Fruit fly (Drosophila melanogaster) whole organism, embryonic: ENCODE results near the gene wapl.

Experiments
- Abd-B ChIP-seq: fragments of 200-800 bp; sonication (Bioruptor generic); optimal IDR thresholded peaks from 2 replicates; lab custom pipeline; 2018; ENCODE audit warnings: missing biosample characterization, mild to moderate bottlenecking, missing genetic modification characterization, moderate library complexity
- Aef1 ChIP-seq: fragments of 200-800 bp; sonication (Bioruptor generic); IDR thresholded peaks from 3 replicates; pipeline ENCODE4 v1.3.6; 2022; ENCODE audit warnings: missing biosample characterization, missing genetic modification characterization
- Atf6 ChIP-seq: fragments of 200-800 bp; sonication (Bioruptor generic); IDR thresholded peaks from 2 replicates; pipeline ENCODE4 v1.3.6; 2022; ENCODE audit warnings: missing biosample characterization, missing genetic modification characterization
- CG10274 ChIP-seq: fragments of 200-800 bp; sonication (Bioruptor generic); optimal IDR thresholded peaks from 3 replicates; lab custom pipeline; 2017; ENCODE audit warnings: missing biosample characterization, mild to moderate bottlenecking, missing genetic modification characterization
- CG11093 ChIP-seq: fragments of 200-800 bp; sonication (Bioruptor generic); IDR thresholded peaks from 3 replicates; pipeline ENCODE4 v1.3.6; 2022; ENCODE audit warnings: missing biosample characterization, missing genetic modification characterization
- CG1603 ChIP-seq: fragments of 200-800 bp; sonication (Bioruptor generic); optimal IDR thresholded peaks from 2 replicates; lab custom pipeline; 2019; ENCODE audit warnings: missing biosample characterization, mild to moderate bottlenecking, missing genetic modification characterization, moderate library complexity
- CG16815 ChIP-seq: fragments of 200-800 bp; sonication (Bioruptor generic); optimal IDR thresholded peaks from 3 replicates; lab custom pipeline; 2017; ENCODE audit warnings: missing biosample characterization, mild to moderate bottlenecking, missing genetic modification characterization
- CG17361 ChIP-seq: fragments of 200-800 bp; sonication (Bioruptor generic); IDR thresholded peaks from 3 replicates; pipeline ENCODE4 v1.3.6; 2022; ENCODE audit warnings: missing biosample characterization, missing genetic modification characterization
- CG17612 ChIP-seq: fragments of 200-800 bp; sonication (Bioruptor generic); IDR thresholded peaks from 2 replicates; pipeline ENCODE4 v1.3.6; 2022; ENCODE audit warnings: missing biosample characterization, missing genetic modification characterization
- CG32772 ChIP-seq: fragments of 200-800 bp; sonication (Bioruptor generic); IDR thresholded peaks from 2 replicates; pipeline ENCODE4 v1.3.6; 2022; ENCODE audit warnings: missing biosample characterization, missing genetic modification characterization
- CG3281 ChIP-seq: fragments of 200-800 bp; sonication (Bioruptor generic); optimal IDR thresholded peaks from 3 replicates; lab custom pipeline; 2017; ENCODE audit warnings: missing biosample characterization, mild to moderate bottlenecking, missing genetic modification characterization
- CG4730 ChIP-seq: fragments of 200-800 bp; sonication (Bioruptor generic); IDR thresholded peaks from 2 replicates; pipeline ENCODE4 v1.3.6; 2022; ENCODE audit warnings: missing biosample characterization, missing genetic modification characterization
- CG4820 ChIP-seq: fragments of 200-800 bp; sonication (Bioruptor generic); optimal IDR thresholded peaks from 3 replicates; lab custom pipeline; 2016; ENCODE audit warnings: missing biosample characterization, missing genetic modification characterization
- CG6272 ChIP-seq: fragments of 200-800 bp; sonication (Bioruptor generic); IDR thresholded peaks from 2 replicates; pipeline ENCODE4 v1.3.6; 2022; ENCODE audit warnings: missing biosample characterization, missing genetic modification characterization
- CG7271 ChIP-seq: fragments of 200-800 bp; sonication (Bioruptor generic); optimal IDR thresholded peaks from 2 replicates; lab custom pipeline; 2018; ENCODE audit warnings: missing biosample characterization, mild to moderate bottlenecking, missing genetic modification characterization, moderate library complexity
- CG7357 ChIP-seq: fragments of 200-800 bp; sonication (Bioruptor generic); IDR thresholded peaks from 3 replicates; pipeline ENCODE4 v1.3.6; 2022; ENCODE audit warnings: missing biosample characterization, missing genetic modification characterization
- CG7372 ChIP-seq: fragments of 200-800 bp; sonication (Bioruptor generic); IDR thresholded peaks from 2 replicates; pipeline ENCODE4 v1.3.6; 2022; ENCODE audit warnings: missing biosample characterization, missing genetic modification characterization
- CG8089 ChIP-seq: fragments of 200-800 bp; sonication (Bioruptor generic); optimal IDR thresholded peaks from 3 replicates; lab custom pipeline; 2016; ENCODE audit warnings: missing biosample characterization, missing genetic modification characterization
- CG9215 ChIP-seq: fragments of 200-800 bp; sonication (Bioruptor generic); IDR thresholded peaks from 2 replicates; pipeline ENCODE4 v1.3.6; 2022; ENCODE audit warnings: missing biosample characterization, missing genetic modification characterization
- CG9932 ChIP-seq: fragments of 200-800 bp; sonication (Bioruptor generic); IDR thresholded peaks from 2 replicates; pipeline ENCODE4 v1.3.6; 2022; ENCODE audit warnings: missing biosample characterization, missing genetic modification characterization
- D19A ChIP-seq: fragments of 200-800 bp; optimal IDR thresholded peaks from 3 replicates; lab custom pipeline; 2019; ENCODE audit warnings: missing biosample characterization, mild to moderate bottlenecking, missing genetic modification characterization, moderate library complexity
- Drgx ChIP-seq: fragments of 200-800 bp; sonication (Bioruptor generic); IDR thresholded peaks from 2 replicates; pipeline ENCODE4 v1.3.6; 2022; ENCODE audit warnings: missing biosample characterization, missing genetic modification characterization
- Ets65A ChIP-seq: fragments of 200-800 bp; sonication (Bioruptor generic); peaks from one replicate; lab custom pipeline; 2016; ENCODE audit warnings: missing biosample characterization, missing genetic modification characterization
- Gug ChIP-seq: fragments of 200-800 bp; sonication (Bioruptor generic); IDR thresholded peaks from 4 replicates; pipeline ENCODE4 v1.3.6; 2022; ENCODE audit warnings: missing biosample characterization, missing genetic modification characterization
- HHEX ChIP-seq: fragments of 200-800 bp; sonication (Bioruptor generic); optimal IDR thresholded peaks from 3 replicates; lab custom pipeline; 2017; ENCODE audit warnings: missing biosample characterization, mild to moderate bottlenecking, missing genetic modification characterization, missing genetic modification reagents
- Hmr ChIP-seq: fragments of 200-800 bp; sonication (Bioruptor generic); optimal IDR thresholded peaks from 3 replicates; lab custom pipeline; 2017; ENCODE audit warnings: mild to moderate bottlenecking, missing biosample characterization, missing genetic modification reagents, missing genetic modification characterization
- Med ChIP-seq: fragments of 200-800 bp; sonication (Bioruptor generic); peaks from one replicate; lab custom pipeline; 2016; ENCODE audit warnings: missing biosample characterization, missing genetic modification characterization, mild to moderate bottlenecking, inconsistent platforms, moderate library complexity
- Meics ChIP-seq: fragments of 200-800 bp; sonication (Bioruptor generic); optimal IDR thresholded peaks from 2 replicates; lab custom pipeline; 2017; ENCODE audit warnings: missing biosample characterization, mild to moderate bottlenecking, missing genetic modification characterization
- Myb ChIP-seq: fragments of 200-800 bp; sonication (Bioruptor generic); optimal IDR thresholded peaks from 2 replicates; lab custom pipeline; 2016; ENCODE audit warnings: missing biosample characterization, missing genetic modification characterization
- Nf-YC ChIP-seq: fragments of 200-800 bp; optimal IDR thresholded peaks from 3 replicates; lab custom pipeline; 2019; ENCODE audit warnings: missing biosample characterization, mild to moderate bottlenecking, missing genetic modification characterization, moderate library complexity
- Oli ChIP-seq: fragments of 200-800 bp; sonication (Bioruptor generic); optimal IDR thresholded peaks from 2 replicates; lab custom pipeline; 2018; ENCODE audit warnings: missing biosample characterization, mild to moderate bottlenecking, missing genetic modification characterization, moderate library complexity
- cg ChIP-seq: fragments of 200-800 bp; sonication (Bioruptor generic); optimal IDR thresholded peaks from 3 replicates; lab custom pipeline; 2019; ENCODE audit warnings: missing biosample characterization, mild to moderate bottlenecking, missing genetic modification characterization, moderate library complexity
- crol ChIP-seq: fragments of 200-800 bp; sonication (Bioruptor generic); IDR thresholded peaks from 2 replicates; pipeline ENCODE4 v1.3.6; 2022; ENCODE audit warnings: missing biosample characterization, missing genetic modification characterization
- dysf ChIP-seq: fragments of 200-800 bp; sonication (Bioruptor generic); IDR thresholded peaks from 3 replicates; pipeline ENCODE4 v1.3.6; 2022; ENCODE audit warnings: missing biosample characterization, missing genetic modification characterization
- gem ChIP-seq: fragments of 200-800 bp; sonication (Bioruptor generic); optimal IDR thresholded peaks from 2 replicates; lab custom pipeline; 2019; ENCODE audit warnings: missing biosample characterization, mild to moderate bottlenecking, missing genetic modification characterization, moderate library complexity
- her ChIP-seq: fragments of 200-800 bp; sonication (Bioruptor generic); optimal IDR thresholded peaks from 2 replicates; lab custom pipeline; 2016; ENCODE audit warnings: missing biosample characterization, missing genetic modification characterization
- kay ChIP-seq: fragments of 200-800 bp; sonication (Bioruptor generic); optimal IDR thresholded peaks from 2 replicates; lab custom pipeline; 2016; ENCODE audit warnings: missing biosample characterization, missing genetic modification characterization
- run ChIP-seq: fragments of 200-800 bp; sonication (Bioruptor generic); optimal IDR thresholded peaks from 3 replicates; lab custom pipeline; 2018; ENCODE audit warnings: missing biosample characterization, mild to moderate bottlenecking, missing genetic modification characterization
- sens ChIP-seq: fragments of 200-800 bp; sonication (Bioruptor generic); peaks from one replicate; lab custom pipeline; 2016; ENCODE audit warnings: missing biosample characterization, missing genetic modification characterization
- tgo ChIP-seq: fragments of 200-800 bp; sonication (Bioruptor generic); IDR thresholded peaks from 3 replicates; pipeline ENCODE4 v1.3.6; 2022; ENCODE audit warnings: missing biosample characterization, missing genetic modification characterization
- vnd ChIP-seq: fragments of 200-800 bp; sonication (Bioruptor generic); IDR thresholded peaks from 3 replicates; pipeline ENCODE4 v1.3.6; 2022; ENCODE audit warnings: missing biosample characterization, missing genetic modification characterization; ENCODE audit not compliant: partially characterized antibody
- vvl ChIP-seq: fragments of 200-800 bp; sonication (Bioruptor generic); IDR thresholded peaks from 2 replicates; pipeline ENCODE4 v1.3.6; 2022; ENCODE audit warnings: missing biosample characterization, missing genetic modification characterization

wapl gene

DNA sequence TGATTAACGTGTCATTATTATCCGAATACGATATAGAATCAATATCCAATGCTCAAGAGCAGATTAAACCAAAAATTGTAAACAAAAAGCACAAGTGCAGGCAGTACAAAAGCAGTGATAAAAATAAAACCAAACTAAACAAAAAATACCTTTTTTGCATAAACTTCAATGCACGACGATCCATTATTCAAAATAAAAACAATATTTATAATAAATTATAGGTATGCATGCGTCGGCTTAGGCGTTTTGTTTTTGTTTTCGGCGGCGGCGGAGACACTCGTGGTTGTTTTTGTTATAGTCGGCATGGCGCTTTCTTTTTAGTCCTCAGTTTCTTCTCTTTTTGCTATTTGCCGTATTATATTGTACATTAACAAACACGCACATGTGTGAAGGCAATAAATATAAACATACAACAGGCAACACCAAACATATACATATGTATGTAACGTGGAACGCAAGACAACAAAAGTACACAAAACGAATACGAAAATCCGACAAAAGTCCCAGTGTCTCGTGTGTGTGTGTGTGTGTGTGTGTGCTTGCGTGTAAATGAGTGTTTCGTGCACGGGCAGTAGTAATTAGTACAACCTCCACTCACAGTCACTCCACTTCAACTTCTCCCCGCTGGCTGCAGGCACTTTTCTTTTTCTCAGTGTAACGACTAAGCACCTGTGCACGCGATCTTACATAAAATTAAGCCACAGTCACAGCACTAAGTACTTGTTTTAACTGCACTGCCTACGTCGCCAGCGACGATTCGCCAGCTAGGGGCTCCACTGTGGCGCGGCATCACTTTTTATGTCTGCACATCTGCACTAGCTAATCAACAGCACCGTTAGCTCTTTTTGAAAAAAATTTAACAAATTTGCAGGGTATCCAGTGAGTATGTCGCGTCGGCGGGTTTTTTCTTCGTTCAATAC lies 22.7 kb downstream of the wapl start (continued):
- TF ChIP-seq Ets65A (GFP tag; lab: Kevin White, UChicago) (peak; percentile 81), kay (GFP tag; lab: Kevin White, UChicago) (no peak), sens (GFP tag; lab: Kevin White, UChicago) (peak; percentile 73), CG9932 (GFP tag; lab: Robert Waterston, UW) (peak; percentile 58), Med (GFP tag; lab: Kevin White, UChicago) (peak; percentile 53), Myb (GFP tag; lab: Kevin White, UChicago) (peak; percentile 37), CG6272 (peak; percentile 11; the same call in 1 of the 2 replicates), CG16815 (peak; percentile 41), Oli (tag; lab: Kevin White, UChicago) (peak; percentile 52), Gug (GFP tag; lab: Robert Waterston, UW) (peak; percentile 65; the same call in 3 of the 4 replicates), CG7372 (GFP tag; lab: Robert Waterston, UW) (peak; percentile 49), tgo (GFP tag; lab: Robert Waterston, UW) (peak; percentile 56), CG17612 (GFP tag; lab: Robert Waterston, UW) (peak; percentile 58; the same call in 1 of the 2 replicates), CG3281 (GFP tag; lab: Kevin White, UChicago) (peak; percentile 30), dysf (peak; percentile 68), CG32772 (GFP tag; lab: Robert Waterston, UW) (peak; percentile 42; the same call in 1 of the 2 replicates), Atf6 (GFP tag; lab: Robert Waterston, UW) (no peak), CG8089 (GFP tag; lab: Kevin White, UChicago) (no peak), crol (GFP tag; lab: Robert Waterston, UW) (no peak), CG1603 (tag; lab: Kevin White, UChicago) (peak; percentile 47), vnd (GFP tag; lab: Robert Waterston, UW) (0 out of 3 replicates have a peak, but pooled peaks have one; percentile 5), CG7357 (GFP tag; lab: Robert Waterston, UW) (0 out of 3 replicates have a peak, but pooled peaks have one; percentile 54), her (GFP tag; lab: Kevin White, UChicago) (peak; percentile 3), gem (tag; lab: Kevin White, UChicago) (peak; percentile 59), CG4730 (GFP tag; lab: Robert Waterston, UW) (peak; percentile 54; the same call in 1 of the 2 replicates), CG7271 (tag; lab: Kevin White, UChicago) (peak; percentile 46), cg (no peak), D19A (peak; percentile 98), CG17361 (GFP tag; lab: Robert Waterston, UW) (peak; percentile 24; the same call in 1 of the 3 replicates), CG9215 (GFP tag; lab: Robert Waterston, UW) (peak; percentile 48; the same call in 1 of the 2 replicates), Drgx (GFP tag; lab: Robert Waterston, UW) (peak; percentile 49), run (tag; lab: Kevin White, UChicago) (no peak), vvl (GFP tag; lab: Robert Waterston, UW) (no peak), CG10274 (GFP tag; lab: Kevin White, UChicago) (peak; percentile 50), Nf-YC (tag; lab: Kevin White, UChicago) (no peak), Meics (GFP tag; lab: Kevin White, UChicago) (peak; percentile 57), Aef1 (GFP tag; lab: Robert Waterston, UW) (peak; percentile 50), CG4820 (GFP tag; lab: Kevin White, UChicago) (peak; percentile 42), CG11093 (GFP tag; lab: Robert Waterston, UW) (0 out of 3 replicates have a peak, but pooled peaks have one; percentile 45), Abd-B (GFP tag; lab: Kevin White, UChicago) (peak; percentile 44), HHEX (GFP tag; lab: Kevin White, UChicago) (no peak), Hmr (GFP tag; lab: Kevin White, UChicago) (peak; percentile 50)
